Fruit fly (Drosophila melanogaster) whole organism, embryonic: ENCODE measurements around the gene CG15208.

Experiments
- Abd-B ChIP-seq: fragments of 200-800 bp; sonication (Bioruptor generic); optimal IDR thresholded peaks from 2 replicates; lab custom pipeline; 2018; ENCODE audit warnings: missing biosample characterization, mild to moderate bottlenecking, missing genetic modification characterization, moderate library complexity
- Asciz ChIP-seq: fragments of 200-800 bp; sonication (Bioruptor generic); optimal IDR thresholded peaks from 2 replicates; lab custom pipeline; 2017; ENCODE audit warnings: missing biosample characterization, mild to moderate bottlenecking, missing genetic modification characterization, missing genetic modification reagents
- Atf-2 ChIP-seq: fragments of 200-800 bp; sonication (Bioruptor generic); optimal IDR thresholded peaks from 2 replicates; lab custom pipeline; 2016; ENCODE audit warnings: missing biosample characterization, missing genetic modification characterization
- CG10462 ChIP-seq: fragments of 200-800 bp; sonication (Bioruptor generic); optimal IDR thresholded peaks from 2 replicates; lab custom pipeline; 2016; ENCODE audit warnings: missing biosample characterization, missing genetic modification characterization
- CG12155 ChIP-seq: fragments of 200-800 bp; sonication (Bioruptor generic); optimal IDR thresholded peaks from 3 replicates; lab custom pipeline; 2016; ENCODE audit warnings: missing biosample characterization, missing genetic modification characterization
- CG14667 ChIP-seq: fragments of 200-800 bp; sonication (Bioruptor generic); IDR thresholded peaks from 2 replicates; pipeline ENCODE4 v1.3.6; 2022; ENCODE audit warnings: missing biosample characterization, missing genetic modification characterization
- CG15269 ChIP-seq: fragments of 200-800 bp; sonication (Bioruptor generic); optimal IDR thresholded peaks from 2 replicates; lab custom pipeline; 2018; ENCODE audit warnings: missing biosample characterization, mild to moderate bottlenecking, missing genetic modification characterization, moderate library complexity
- CG1529 ChIP-seq: fragments of 200-800 bp; sonication (Bioruptor generic); optimal IDR thresholded peaks from 3 replicates; lab custom pipeline; 2018; ENCODE audit warnings: missing biosample characterization, missing genetic modification characterization
- CG1832 ChIP-seq: fragments of 200-800 bp; sonication (Bioruptor generic); optimal IDR thresholded peaks from 2 replicates; lab custom pipeline; 2017; ENCODE audit warnings: missing biosample characterization, mild to moderate bottlenecking, missing genetic modification characterization, inconsistent platforms
- CG18619 ChIP-seq: fragments of 200-800 bp; sonication (Bioruptor generic); optimal IDR thresholded peaks from 3 replicates; lab custom pipeline; 2017; ENCODE audit warnings: missing biosample characterization, mild to moderate bottlenecking, missing genetic modification characterization
- CG30403 ChIP-seq: fragments of 200-800 bp; sonication (Bioruptor generic); optimal IDR thresholded peaks from 3 replicates; lab custom pipeline; 2016; ENCODE audit warnings: missing biosample characterization, missing genetic modification characterization
- CG4404 ChIP-seq: fragments of 200-800 bp; sonication (Bioruptor generic); IDR thresholded peaks from 2 replicates; pipeline ENCODE4 v1.3.6; 2022; ENCODE audit warnings: missing biosample characterization, missing genetic modification characterization
- CG6175 ChIP-seq: fragments of 200-800 bp; sonication (Bioruptor generic); IDR thresholded peaks from 3 replicates; pipeline ENCODE4 v1.3.6; 2022; ENCODE audit warnings: missing biosample characterization, missing genetic modification characterization
- Doc3 ChIP-seq: fragments of 200-800 bp; sonication (Bioruptor generic); IDR thresholded peaks from 3 replicates; pipeline ENCODE4 v1.3.6; 2022; ENCODE audit warnings: missing biosample characterization, missing genetic modification characterization; ENCODE audit not compliant: partially characterized antibody
- Gug ChIP-seq: fragments of 200-800 bp; sonication (Bioruptor generic); IDR thresholded peaks from 4 replicates; pipeline ENCODE4 v1.3.6; 2022; ENCODE audit warnings: missing biosample characterization, missing genetic modification characterization
- H2.0 ChIP-seq: fragments of 200-800 bp; sonication (Bioruptor generic); IDR thresholded peaks from 2 replicates; pipeline ENCODE4 v1.3.6; 2022; ENCODE audit warnings: missing biosample characterization, missing genetic modification characterization
- HLHmδ ChIP-seq: fragments of 200-800 bp; sonication (Bioruptor generic); optimal IDR thresholded peaks from 2 replicates; lab custom pipeline; 2018; ENCODE audit warnings: missing biosample characterization, mild to moderate bottlenecking, missing genetic modification characterization, moderate library complexity
- Nf-YA ChIP-seq: fragments of 200-800 bp; sonication (Bioruptor generic); IDR thresholded peaks from 2 replicates; pipeline ENCODE4 v1.3.6; 2022; ENCODE audit warnings: missing biosample characterization, missing genetic modification characterization
- Oaz ChIP-seq: fragments of 200-800 bp; sonication (Bioruptor generic); IDR thresholded peaks from 2 replicates; pipeline ENCODE4 v1.3.6; 2022; ENCODE audit warnings: missing biosample characterization, missing genetic modification characterization
- Poxn ChIP-seq: fragments of 200-800 bp; sonication (Bioruptor generic); IDR thresholded peaks from 2 replicates; pipeline ENCODE4 v1.3.6; 2022; ENCODE audit warnings: missing biosample characterization, missing genetic modification characterization
- Side ChIP-seq: fragments of 200-800 bp; sonication (Bioruptor generic); optimal IDR thresholded peaks from 2 replicates; lab custom pipeline; 2016; ENCODE audit warnings: missing biosample characterization, missing genetic modification characterization
- bab2 ChIP-seq: fragments of 200-800 bp; sonication (Bioruptor generic); optimal IDR thresholded peaks from 2 replicates; lab custom pipeline; 2016; ENCODE audit warnings: missing biosample characterization, missing genetic modification characterization
- cad ChIP-seq: fragments of >200 bp; optimal IDR thresholded peaks from 2 replicates; lab custom pipeline; 2017; ENCODE audit warnings: missing biosample characterization, missing genetic modification characterization
- cas ChIP-seq: fragments of 200-800 bp; sonication (Bioruptor generic); IDR thresholded peaks from 2 replicates; pipeline ENCODE4 v1.3.6; 2022; ENCODE audit warnings: missing biosample characterization, missing genetic modification characterization
- crc ChIP-seq: fragments of 200-800 bp; sonication (Bioruptor generic); optimal IDR thresholded peaks from 2 replicates; lab custom pipeline; 2016; ENCODE audit warnings: missing biosample characterization, missing genetic modification characterization
- crp ChIP-seq, 2 experiments: fragments of 200-800 bp; sonication (Bioruptor generic); optimal IDR thresholded peaks; 2 replicates in 1 of 2; 3 replicates in 1 of 2; lab custom pipeline; 2017; ENCODE audit warnings: missing biosample characterization in 2 of 2, missing genetic modification characterization in 2 of 2, mild to moderate bottlenecking in 1 of 2, moderate library complexity in 1 of 2
- danr ChIP-seq: fragments of 200-800 bp; sonication (Bioruptor generic); IDR thresholded peaks from 2 replicates; pipeline ENCODE4 v1.3.6; 2022; ENCODE audit warnings: missing biosample characterization, missing genetic modification characterization
- esg ChIP-seq: fragments of 200-800 bp; sonication (Bioruptor generic); conservative IDR thresholded peaks from 2 replicates; pipeline ENCODE4 v1.3.6; 2022; ENCODE audit warnings: missing biosample characterization, missing genetic modification characterization
- hkb ChIP-seq, 2 experiments: fragments of 200-800 bp in 1 of 2; fragments of >200 bp in 1 of 2; sonication (Bioruptor generic) in 1 of 2; IDR thresholded peaks in 1 of 2; optimal IDR thresholded peaks in 1 of 2; 2 replicates each; pipeline versions ENCODE4 v1.3.6 to Lab custom; 2017 to 2022; ENCODE audit warnings: missing biosample characterization in 1 of 2, missing genetic modification characterization in 1 of 2
- inv ChIP-seq: fragments of 200-800 bp; sonication (Bioruptor generic); IDR thresholded peaks from 2 replicates; pipeline ENCODE4 v1.3.6; 2022; ENCODE audit warnings: missing biosample characterization, missing genetic modification characterization; ENCODE audit not compliant: partially characterized antibody
- ken ChIP-seq: fragments of 200-800 bp; sonication (Bioruptor generic); IDR thresholded peaks from 3 replicates; pipeline ENCODE4 v1.3.6; 2022; ENCODE audit warnings: missing biosample characterization, missing genetic modification characterization
- maf-S ChIP-seq: fragments of 200-800 bp; sonication (Bioruptor generic); optimal IDR thresholded peaks from 2 replicates; lab custom pipeline; 2016; ENCODE audit warnings: missing biosample characterization, missing genetic modification characterization
- mam ChIP-seq: fragments of 200-800 bp; sonication (Bioruptor generic); optimal IDR thresholded peaks from 3 replicates; lab custom pipeline; 2016; ENCODE audit warnings: missing biosample characterization, missing genetic modification characterization
- mld ChIP-seq: fragments of 200-800 bp; sonication (Bioruptor generic); IDR thresholded peaks from 3 replicates; pipeline ENCODE4 v1.3.6; 2022; ENCODE audit warnings: missing biosample characterization, missing genetic modification characterization; ENCODE audit not compliant: partially characterized antibody
- odd ChIP-seq: fragments of 200-800 bp; sonication (Bioruptor generic); optimal IDR thresholded peaks from 2 replicates; lab custom pipeline; 2017; ENCODE audit warnings: missing biosample characterization, mild to moderate bottlenecking, missing genetic modification characterization
- run ChIP-seq: fragments of 200-800 bp; sonication (Bioruptor generic); optimal IDR thresholded peaks from 3 replicates; lab custom pipeline; 2018; ENCODE audit warnings: missing biosample characterization, mild to moderate bottlenecking, missing genetic modification characterization
- sd ChIP-seq: fragments of 200-800 bp; sonication (Bioruptor generic); optimal IDR thresholded peaks from 3 replicates; lab custom pipeline; 2018; ENCODE audit warnings: missing biosample characterization, mild to moderate bottlenecking, missing genetic modification characterization, moderate library complexity
- slp2 ChIP-seq: fragments of 200-800 bp; sonication (Bioruptor generic); optimal IDR thresholded peaks from 2 replicates; lab custom pipeline; 2016; ENCODE audit warnings: missing biosample characterization, missing genetic modification characterization
- so ChIP-seq: fragments of 200-800 bp; sonication (Bioruptor generic); IDR thresholded peaks from 3 replicates; pipeline ENCODE4 v1.3.6; 2022; ENCODE audit warnings: missing biosample characterization, missing genetic modification characterization
- tin ChIP-seq: fragments of 200-800 bp; sonication (Bioruptor generic); optimal IDR thresholded peaks from 3 replicates; lab custom pipeline; 2016; ENCODE audit warnings: missing biosample characterization, missing genetic modification characterization
- trem ChIP-seq: fragments of 200-800 bp; optimal IDR thresholded peaks from 3 replicates; lab custom pipeline; 2019; ENCODE audit warnings: missing biosample characterization, mild to moderate bottlenecking, missing genetic modification characterization, moderate library complexity
- ttk ChIP-seq: fragments of 200-800 bp; sonication (Bioruptor generic); IDR thresholded peaks from 2 replicates; pipeline ENCODE4 v2.1.2; 2022; ENCODE audit warnings: missing biosample characterization, missing genetic modification characterization
- vfl ChIP-seq: fragments of 200-800 bp; sonication (Bioruptor generic); optimal IDR thresholded peaks from 2 replicates; lab custom pipeline; 2016; ENCODE audit warnings: missing biosample characterization, missing genetic modification characterization
- yki ChIP-seq: fragments of >200 bp; optimal IDR thresholded peaks from 3 replicates; lab custom pipeline; 2018

CG15208 gene

DNA sequence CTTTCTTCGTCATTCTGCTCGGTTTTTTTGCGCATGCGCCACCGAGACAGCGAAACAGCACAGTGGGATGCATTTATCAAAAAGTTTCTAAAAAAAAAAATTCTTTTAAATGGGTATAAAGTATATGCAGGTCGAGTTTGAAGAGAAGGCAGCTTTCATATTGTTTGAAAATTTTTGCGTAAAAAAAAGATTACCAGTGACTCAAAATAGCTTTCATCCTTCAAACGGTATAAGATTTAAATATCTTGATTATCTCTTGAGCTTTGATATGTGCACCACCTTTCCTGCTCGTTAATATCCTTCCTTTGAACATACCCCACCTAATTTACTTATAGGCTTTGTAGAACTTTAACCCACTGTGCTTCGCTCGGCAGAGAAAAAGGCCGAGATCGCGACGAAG is 5.3 kb downstream of the CG15208 start (continued):
- TF ChIP-seq hkb (optimal IDR thresholded peaks at IDR 0.05; lab: Kevin White, UChicago) (no peak), hkb (GFP tag; IDR thresholded peaks at IDR 0.05; lab: Robert Waterston, UW) (peak; percentile 67), Nf-YA (GFP tag; lab: Robert Waterston, UW) (peak; percentile 30; the same call in 1 of the 2 replicates), CG30403 (GFP tag; lab: Kevin White, UChicago) (peak; percentile 71), Oaz (GFP tag; lab: Robert Waterston, UW) (peak; percentile 33; the same call in 1 of the 2 replicates), ken (GFP tag; lab: Robert Waterston, UW) (0 out of 3 replicates have a peak, but pooled peaks have one; percentile 51), CG14667 (GFP tag; lab: Robert Waterston, UW) (no peak), danr (GFP tag; lab: Robert Waterston, UW) (peak; percentile 19; the same call in 1 of the 2 replicates), slp2 (peak; percentile 52), crc (no peak), Poxn (no peak), sd (tag; lab: Kevin White, UChicago) (no peak), CG6175 (GFP tag; lab: Robert Waterston, UW) (no peak), ttk (GFP tag; lab: Robert Waterston, UW) (0 out of 2 replicates have a peak, but pooled peaks have one; percentile 18), maf-S (GFP tag; lab: Kevin White, UChicago) (peak; percentile 42), CG1832 (GFP tag; lab: Kevin White, UChicago) (no peak), tin (GFP tag; lab: Kevin White, UChicago) (peak; percentile 30), CG18619 (GFP tag; lab: Kevin White, UChicago) (peak; percentile 21), H2.0 (GFP tag; lab: Robert Waterston, UW) (0 out of 2 replicates have a peak, but pooled peaks have one; percentile 36), mam (GFP tag; lab: Kevin White, UChicago) (peak; percentile 12), cad (GFP tag; lab: Kevin White, UChicago) (no peak), crp (GFP tag; optimal IDR thresholded peaks at IDR 0.05; lab: Kevin White, UChicago) (peak in 1 of 2 experiments; percentile 4), Asciz (GFP tag; lab: Kevin White, UChicago) (peak; percentile 45), so (GFP tag; lab: Robert Waterston, UW) (no peak), HLHmδ (no peak), CG4404 (peak; percentile 59), odd (GFP tag; lab: Kevin White, UChicago) (peak; percentile 70), inv (GFP tag; lab: Robert Waterston, UW) (no peak), Abd-B (GFP tag; lab: Kevin White, UChicago) (peak; percentile 45), CG1529 (peak; percentile 49), run (tag; lab: Kevin White, UChicago) (no peak), yki (lab: Kevin White, UChicago) (no peak), CG12155 (GFP tag; lab: Kevin White, UChicago) (peak; percentile 16), esg (GFP tag; lab: Robert Waterston, UW) (peak; percentile 71), vfl (no peak), Atf-2 (peak; percentile 66), mld (GFP tag; lab: Robert Waterston, UW) (no peak), cas (no peak), trem (tag; lab: Kevin White, UChicago) (peak; percentile 24), CG15269 (tag; lab: Kevin White, UChicago) (peak; percentile 69), CG10462 (GFP tag; lab: Kevin White, UChicago) (peak; percentile 50), Doc3 (GFP tag; lab: Robert Waterston, UW) (no peak), Gug (GFP tag; lab: Robert Waterston, UW) (peak; percentile 33; the same call in 1 of the 4 replicates), bab2 (GFP tag; lab: Kevin White, UChicago) (no peak), Side (GFP tag; lab: Kevin White, UChicago) (peak; percentile 39)
